Fruit fly (Drosophila melanogaster) whole organism, embryonic: Measurements from ENCODE around the gene Ran-like.
A peak's percentile ranks its signal among the peaks of the same experiment; 100 is the strongest.

Experiments
- Adf1 ChIP-seq: fragments of 200-800 bp; sonication (Bioruptor generic); IDR thresholded peaks from 2 replicates; pipeline ENCODE4 v1.3.6; 2022; ENCODE audit warnings: missing biosample characterization, missing genetic modification characterization
- Atf-2 ChIP-seq: fragments of 200-800 bp; sonication (Bioruptor generic); optimal IDR thresholded peaks from 2 replicates; lab custom pipeline; 2016; ENCODE audit warnings: missing biosample characterization, missing genetic modification characterization
- BEAF-32 ChIP-seq: fragments of 200-800 bp; sonication (Bioruptor generic); optimal IDR thresholded peaks from 3 replicates; lab custom pipeline; 2017; ENCODE audit warnings: missing biosample characterization, missing genetic modification characterization, mild to moderate bottlenecking, moderate library complexity, missing genetic modification reagents
- Bteb2 ChIP-seq: fragments of 200-800 bp; sonication (Bioruptor generic); optimal IDR thresholded peaks from 2 replicates; lab custom pipeline; 2016; ENCODE audit warnings: missing biosample characterization, missing genetic modification characterization
- CG10321 ChIP-seq: fragments of 200-800 bp; sonication (Bioruptor generic); IDR thresholded peaks from 2 replicates; pipeline ENCODE4 v1.3.6; 2022; ENCODE audit warnings: missing biosample characterization, missing genetic modification characterization
- CG10431 ChIP-seq: fragments of 200-800 bp; sonication (Bioruptor generic); optimal IDR thresholded peaks from 3 replicates; lab custom pipeline; 2018; ENCODE audit warnings: missing biosample characterization, mild to moderate bottlenecking, missing genetic modification characterization
- CG10654 ChIP-seq: fragments of 200-800 bp; sonication (Bioruptor generic); optimal IDR thresholded peaks from 2 replicates; lab custom pipeline; 2016; ENCODE audit warnings: missing biosample characterization, missing genetic modification characterization
- CG11504 ChIP-seq: fragments of 200-800 bp; sonication (Bioruptor generic); optimal IDR thresholded peaks from 3 replicates; lab custom pipeline; 2019; ENCODE audit warnings: missing biosample characterization, mild to moderate bottlenecking, missing genetic modification characterization, moderate library complexity
- CG12659 ChIP-seq: fragments of 200-800 bp; sonication (Bioruptor generic); optimal IDR thresholded peaks from 3 replicates; lab custom pipeline; 2017; ENCODE audit warnings: mild to moderate bottlenecking, missing biosample characterization, missing genetic modification reagents, missing genetic modification characterization
- CG14710 ChIP-seq: fragments of 200-800 bp; sonication (Bioruptor generic); optimal IDR thresholded peaks from 3 replicates; lab custom pipeline; 2019; ENCODE audit warnings: missing biosample characterization, mild to moderate bottlenecking, missing genetic modification characterization, moderate library complexity
- CG17328 ChIP-seq: fragments of 200-800 bp; sonication (Bioruptor generic); IDR thresholded peaks from 2 replicates; pipeline ENCODE4 v1.3.6; 2022; ENCODE audit warnings: missing biosample characterization, missing genetic modification characterization
- CG17359 ChIP-seq: fragments of 200-800 bp; sonication (Bioruptor generic); optimal IDR thresholded peaks from 3 replicates; lab custom pipeline; 2018; ENCODE audit warnings: missing biosample characterization, mild to moderate bottlenecking, missing genetic modification characterization, moderate library complexity
- CG2202 ChIP-seq: fragments of 200-800 bp; sonication (Bioruptor generic); optimal IDR thresholded peaks from 2 replicates; lab custom pipeline; 2018; ENCODE audit warnings: missing biosample characterization, mild to moderate bottlenecking, missing genetic modification characterization
- CG2875 ChIP-seq: fragments of 200-800 bp; sonication (Bioruptor generic); optimal IDR thresholded peaks from 2 replicates; lab custom pipeline; 2017; ENCODE audit warnings: missing biosample characterization, mild to moderate bottlenecking, missing genetic modification characterization, missing genetic modification reagents
- CG30403 ChIP-seq: fragments of 200-800 bp; sonication (Bioruptor generic); optimal IDR thresholded peaks from 3 replicates; lab custom pipeline; 2016; ENCODE audit warnings: missing biosample characterization, missing genetic modification characterization
- CG31388 ChIP-seq: fragments of 200-800 bp; sonication (Bioruptor generic); optimal IDR thresholded peaks from 2 replicates; lab custom pipeline; 2016; ENCODE audit warnings: missing biosample characterization, missing genetic modification characterization
- CG4282 ChIP-seq: fragments of 200-800 bp; sonication (Bioruptor generic); optimal IDR thresholded peaks from 2 replicates; lab custom pipeline; 2016; ENCODE audit warnings: missing biosample characterization, missing genetic modification characterization
- CG43689 ChIP-seq: fragments of 200-800 bp; sonication (Bioruptor generic); IDR thresholded peaks from 2 replicates; pipeline ENCODE4 v1.3.6; 2022; ENCODE audit warnings: missing biosample characterization, missing genetic modification characterization
- CG4617 ChIP-seq: fragments of 200-800 bp; sonication (Bioruptor generic); optimal IDR thresholded peaks from 3 replicates; lab custom pipeline; 2016; ENCODE audit warnings: missing biosample characterization, missing genetic modification characterization, borderline replicate concordance
- D ChIP-seq, 2 experiments: fragments of 200-800 bp in 1 of 2; fragments of >200 bp in 1 of 2; sonication (Bioruptor generic) in 1 of 2; optimal IDR thresholded peaks; 2 replicates in 1 of 2; 3 replicates in 1 of 2; lab custom pipeline; 2017; ENCODE audit warnings: mild to moderate bottlenecking in 1 of 2, missing biosample characterization in 1 of 2, missing genetic modification characterization in 1 of 2, missing genetic modification reagents in 1 of 2
- Dbx ChIP-seq: fragments of 200-800 bp; sonication (Bioruptor generic); IDR thresholded peaks from 3 replicates; pipeline ENCODE4 v1.3.6; 2022; ENCODE audit warnings: missing biosample characterization, missing genetic modification characterization
- Deaf1 ChIP-seq: fragments of 200-800 bp; optimal IDR thresholded peaks from 3 replicates; lab custom pipeline; 2019; ENCODE audit warnings: missing biosample characterization, mild to moderate bottlenecking, missing genetic modification characterization, moderate library complexity
- Ets97D ChIP-seq: fragments of 200-800 bp; sonication (Bioruptor generic); optimal IDR thresholded peaks from 3 replicates; lab custom pipeline; 2016; ENCODE audit warnings: missing biosample characterization, missing genetic modification characterization
- Fer3 ChIP-seq: fragments of 200-800 bp; sonication (Bioruptor generic); optimal IDR thresholded peaks from 2 replicates; lab custom pipeline; 2018; ENCODE audit warnings: missing biosample characterization, mild to moderate bottlenecking, missing genetic modification characterization, moderate library complexity
- HLH4C ChIP-seq: fragments of 200-800 bp; sonication (Bioruptor generic); IDR thresholded peaks from 3 replicates; pipeline ENCODE4 v1.3.6; 2022; ENCODE audit warnings: missing biosample characterization, missing genetic modification characterization; ENCODE audit not compliant: partially characterized antibody
- Hsf ChIP-seq: fragments of 200-800 bp; sonication (Bioruptor generic); optimal IDR thresholded peaks from 3 replicates; lab custom pipeline; 2016; ENCODE audit warnings: missing biosample characterization, missing genetic modification characterization
- Jarid2 ChIP-seq: fragments of 200-800 bp; sonication (Bioruptor generic); optimal IDR thresholded peaks from 3 replicates; lab custom pipeline; 2017; ENCODE audit warnings: mild to moderate bottlenecking, missing biosample characterization, missing genetic modification reagents, missing genetic modification characterization
- Lhr ChIP-seq: fragments of 200-800 bp; sonication (Bioruptor generic); optimal IDR thresholded peaks from 3 replicates; lab custom pipeline; 2017; ENCODE audit warnings: mild to moderate bottlenecking, missing biosample characterization, missing genetic modification reagents, missing genetic modification characterization
- Mad ChIP-seq: fragments of 200-800 bp; sonication (Bioruptor generic); optimal IDR thresholded peaks from 2 replicates; lab custom pipeline; 2016; ENCODE audit warnings: missing biosample characterization, missing genetic modification characterization
- Mrtf ChIP-seq: fragments of 200-800 bp; sonication (Bioruptor generic); IDR thresholded peaks from 3 replicates; pipeline ENCODE4 v1.3.6; 2022; ENCODE audit warnings: missing biosample characterization, missing genetic modification characterization
- NC2β ChIP-seq: fragments of 200-800 bp; sonication (Bioruptor generic); optimal IDR thresholded peaks from 2 replicates; lab custom pipeline; 2016; ENCODE audit warnings: missing biosample characterization, missing genetic modification characterization
- Poxn ChIP-seq: fragments of 200-800 bp; sonication (Bioruptor generic); IDR thresholded peaks from 2 replicates; pipeline ENCODE4 v1.3.6; 2022; ENCODE audit warnings: missing biosample characterization, missing genetic modification characterization
- Sox100B ChIP-seq: fragments of 200-800 bp; sonication (Bioruptor generic); optimal IDR thresholded peaks from 3 replicates; lab custom pipeline; 2018; ENCODE audit warnings: missing biosample characterization, mild to moderate bottlenecking, missing genetic modification characterization
- chif ChIP-seq, 2 experiments: fragments of 200-800 bp; sonication (Bioruptor generic); optimal IDR thresholded peaks; 3 replicates each; lab custom pipeline; 2016; ENCODE audit warnings: missing biosample characterization in 2 of 2, missing genetic modification characterization in 2 of 2
- fru ChIP-seq: fragments of >200 bp; optimal IDR thresholded peaks from 2 replicates; lab custom pipeline; 2017
- ken ChIP-seq: fragments of 200-800 bp; sonication (Bioruptor generic); IDR thresholded peaks from 3 replicates; pipeline ENCODE4 v1.3.6; 2022; ENCODE audit warnings: missing biosample characterization, missing genetic modification characterization
- klu ChIP-seq: fragments of 200-800 bp; sonication (Bioruptor generic); IDR thresholded peaks from 2 replicates; pipeline ENCODE4 v1.3.6; 2022; ENCODE audit warnings: missing biosample characterization, missing genetic modification characterization
- nau ChIP-seq: fragments of 200-800 bp; sonication (Bioruptor generic); optimal IDR thresholded peaks from 3 replicates; lab custom pipeline; 2017; ENCODE audit warnings: missing biosample characterization, mild to moderate bottlenecking, missing genetic modification characterization, missing genetic modification reagents
- pan ChIP-seq, 4 experiments: fragments of >200 bp in 3 of 4; fragments of 200-800 bp in 1 of 4; sonication (Bioruptor generic) in 1 of 4; optimal IDR thresholded peaks in 3 of 4; IDR thresholded peaks in 1 of 4; 2 replicates each; pipeline versions ENCODE4 v1.3.6 to Lab custom; 2017 to 2022; ENCODE audit warnings: missing biosample characterization in 2 of 4, missing genetic modification characterization in 2 of 4, mixed read lengths in 1 of 4
- prd ChIP-seq, 3 experiments: fragments of >200 bp in 2 of 3; fragments of 200-800 bp in 1 of 3; sonication (Bioruptor generic) in 1 of 3; optimal IDR thresholded peaks in 2 of 3; IDR thresholded peaks in 1 of 3; 2 replicates in 2 of 3; 3 replicates in 1 of 3; pipeline versions ENCODE4 v1.3.6 to Lab custom; 2017 to 2022; ENCODE audit warnings: missing biosample characterization in 1 of 3, missing genetic modification characterization in 1 of 3
- pros ChIP-seq: fragments of 200-800 bp; sonication (Bioruptor generic); optimal IDR thresholded peaks from 3 replicates; lab custom pipeline; 2019; ENCODE audit warnings: missing biosample characterization, mild to moderate bottlenecking, missing genetic modification characterization, moderate library complexity
- repo ChIP-seq: fragments of 200-800 bp; sonication (Bioruptor generic); optimal IDR thresholded peaks from 2 replicates; lab custom pipeline; 2016; ENCODE audit warnings: missing biosample characterization, missing genetic modification characterization
- sens-2 ChIP-seq: fragments of 200-800 bp; sonication (Bioruptor generic); IDR thresholded peaks from 2 replicates; pipeline ENCODE4 v1.3.6; 2022; ENCODE audit warnings: missing biosample characterization, missing genetic modification characterization
- seq ChIP-seq: fragments of 200-800 bp; sonication (Bioruptor generic); IDR thresholded peaks from 2 replicates; pipeline ENCODE4 v1.3.6; 2022; ENCODE audit warnings: missing biosample characterization, missing genetic modification characterization
- so ChIP-seq: fragments of 200-800 bp; sonication (Bioruptor generic); IDR thresholded peaks from 3 replicates; pipeline ENCODE4 v1.3.6; 2022; ENCODE audit warnings: missing biosample characterization, missing genetic modification characterization
- stwl ChIP-seq: fragments of 200-800 bp; sonication (Bioruptor generic); optimal IDR thresholded peaks from 3 replicates; lab custom pipeline; 2018; ENCODE audit warnings: missing biosample characterization, mild to moderate bottlenecking, missing genetic modification characterization, moderate library complexity
- yki ChIP-seq: fragments of >200 bp; optimal IDR thresholded peaks from 3 replicates; lab custom pipeline; 2018

Ran-like gene

DNA sequence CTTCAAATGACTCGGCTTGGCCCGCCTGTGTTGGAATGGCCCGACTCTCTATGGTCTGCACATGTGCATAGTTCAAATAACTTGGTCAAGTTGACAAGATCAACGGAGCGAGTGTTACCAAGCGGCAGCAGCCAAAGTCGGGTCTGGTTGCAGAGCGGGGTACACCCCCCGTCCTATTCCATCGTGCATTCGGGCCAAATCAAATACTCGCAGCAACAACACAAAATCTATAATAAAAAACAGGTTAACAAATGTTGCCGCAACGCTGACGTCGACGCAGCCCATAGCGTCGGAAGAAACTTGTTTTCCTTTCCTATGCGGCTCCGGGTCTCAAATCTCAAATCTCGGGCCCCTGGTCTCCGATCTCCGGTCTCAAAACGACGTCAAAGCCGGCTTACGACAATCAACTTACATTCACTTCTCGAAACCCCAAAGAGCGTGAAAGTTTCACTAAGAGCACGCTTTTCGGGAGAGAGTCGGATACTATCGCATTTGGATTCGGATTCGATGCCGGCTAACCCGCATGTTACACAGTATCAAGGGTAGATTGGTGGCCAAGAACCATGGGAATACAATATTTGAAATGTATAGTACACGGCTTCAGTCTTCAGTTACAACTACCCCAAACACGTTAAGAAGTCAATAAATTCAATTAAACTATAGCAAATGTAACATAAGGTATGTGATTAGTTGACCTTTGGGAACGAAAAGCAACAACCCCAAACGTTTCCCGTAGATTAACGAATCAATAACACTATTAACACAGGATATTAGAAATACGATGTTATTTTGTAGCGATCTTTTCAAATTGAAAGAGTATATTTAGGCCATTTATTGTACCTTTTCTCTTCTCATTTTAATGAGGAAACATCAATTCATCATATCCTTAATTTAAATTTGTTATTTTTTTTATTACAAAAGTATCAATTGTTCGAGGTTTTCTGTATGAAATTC is 49.3 kb upstream of the Ran-like start (continued):
- TF ChIP-seq klu (no peak), ken (GFP tag; lab: Robert Waterston, UW) (0 out of 3 replicates have a peak, but pooled peaks have one; percentile 38), Poxn (GFP tag; lab: Robert Waterston, UW) (no peak), NC2β (GFP tag; lab: Kevin White, UChicago) (peak; percentile 31), pros (GFP tag; lab: Kevin White, UChicago) (peak; percentile 18), Lhr (GFP tag; lab: Kevin White, UChicago) (peak; percentile 26), Mad (GFP tag; lab: Kevin White, UChicago) (peak; percentile 35), CG2202 (peak; percentile 28), nau (GFP tag; lab: Kevin White, UChicago) (peak; percentile 16), yki (lab: Kevin White, UChicago) (peak; percentile 14), CG17328 (GFP tag; lab: Robert Waterston, UW) (0 out of 2 replicates have a peak, but pooled peaks have one; percentile 55), CG10431 (GFP tag; lab: Kevin White, UChicago) (peak; percentile 15), fru (lab: Kevin White, UChicago) (no peak), BEAF-32 (GFP tag; lab: Kevin White, UChicago) (no peak), CG11504 (peak; percentile 68), Jarid2 (GFP tag; lab: Kevin White, UChicago) (no peak), CG12659 (GFP tag; lab: Kevin White, UChicago) (peak; percentile 77), CG2875 (GFP tag; lab: Kevin White, UChicago) (no peak), CG10321 (GFP tag; lab: Robert Waterston, UW) (no peak), CG43689 (GFP tag; lab: Robert Waterston, UW) (no peak), CG30403 (GFP tag; lab: Kevin White, UChicago) (peak; percentile 87), prd (optimal IDR thresholded peaks at IDR 0.05; lab: Kevin White, UChicago) (no peak), prd (GFP tag; IDR thresholded peaks at IDR 0.05; lab: Robert Waterston, UW) (peak; percentile 58), chif (GFP tag; optimal IDR thresholded peaks at IDR 0.05; lab: Kevin White, UChicago) (peak; percentile 43 to 64), Deaf1 (tag; lab: Kevin White, UChicago) (peak; percentile 32), CG4282 (no peak), D (optimal IDR thresholded peaks at IDR 0.05; lab: Kevin White, UChicago) (no peak), D (GFP tag; optimal IDR thresholded peaks at IDR 0.05; lab: Kevin White, UChicago) (peak; percentile 43), CG14710 (tag; lab: Kevin White, UChicago) (peak; percentile 65), repo (no peak), Atf-2 (GFP tag; lab: Kevin White, UChicago) (peak; percentile 58), CG17359 (tag; lab: Kevin White, UChicago) (peak; percentile 46), Mrtf (GFP tag; lab: Robert Waterston, UW) (no peak), CG10654 (GFP tag; lab: Kevin White, UChicago) (peak; percentile 15), HLH4C (GFP tag; lab: Robert Waterston, UW) (no peak), so (no peak), pan (optimal IDR thresholded peaks at IDR 0.05; lab: Kevin White, UChicago) (peak in 1 of 2 experiments; percentile 82), pan (GFP tag; optimal IDR thresholded peaks at IDR 0.05 in 1 of 2, IDR thresholded peaks at IDR 0.05 in 1 of 2) (peak; percentile 21 to 71), Fer3 (tag; lab: Kevin White, UChicago) (peak; percentile 13), Ets97D (GFP tag; lab: Kevin White, UChicago) (peak; percentile 0), CG31388 (GFP tag; lab: Kevin White, UChicago) (no peak), sens-2 (no peak), seq (GFP tag; lab: Robert Waterston, UW) (0 out of 2 replicates have a peak, but pooled peaks have one; percentile 16), Hsf (GFP tag; lab: Kevin White, UChicago) (peak; percentile 57), Dbx (0 out of 3 replicates have a peak, but pooled peaks have one; percentile 16), Bteb2 (peak; percentile 51), Sox100B (peak; percentile 78), stwl (tag; lab: Kevin White, UChicago) (no peak), CG4617 (GFP tag; lab: Kevin White, UChicago) (peak; percentile 5), Adf1 (GFP tag; lab: Robert Waterston, UW) (peak; percentile 73)
